Fruit fly (Drosophila melanogaster) whole organism, embryonic: ENCODE results near the gene CG1575.

Source experiments
- Asciz ChIP-seq: fragments of 200-800 bp; sonication (Bioruptor generic); optimal IDR thresholded peaks from 2 replicates; lab custom pipeline; 2017; ENCODE audit warnings: missing biosample characterization, mild to moderate bottlenecking, missing genetic modification characterization, missing genetic modification reagents
- Atf6 ChIP-seq: fragments of 200-800 bp; sonication (Bioruptor generic); IDR thresholded peaks from 2 replicates; pipeline ENCODE4 v1.3.6; 2022; ENCODE audit warnings: missing biosample characterization, missing genetic modification characterization
- CG10267 ChIP-seq: fragments of 200-800 bp; sonication (Bioruptor generic); optimal IDR thresholded peaks from 2 replicates; lab custom pipeline; 2018; ENCODE audit warnings: missing biosample characterization, mild to moderate bottlenecking, missing genetic modification characterization, moderate library complexity
- CG10274 ChIP-seq: fragments of 200-800 bp; sonication (Bioruptor generic); optimal IDR thresholded peaks from 3 replicates; lab custom pipeline; 2017; ENCODE audit warnings: missing biosample characterization, mild to moderate bottlenecking, missing genetic modification characterization
- CG12769 ChIP-seq: fragments of 200-800 bp; sonication (Bioruptor generic); optimal IDR thresholded peaks from 2 replicates; lab custom pipeline; 2019; ENCODE audit warnings: missing biosample characterization, mild to moderate bottlenecking, missing genetic modification characterization, moderate library complexity
- CG13123 ChIP-seq: fragments of 200-800 bp; sonication (Bioruptor generic); optimal IDR thresholded peaks from 2 replicates; lab custom pipeline; 2016; ENCODE audit warnings: missing biosample characterization, missing genetic modification characterization
- CG13775 ChIP-seq: fragments of 200-800 bp; sonication (Bioruptor generic); optimal IDR thresholded peaks from 3 replicates; lab custom pipeline; 2017; ENCODE audit warnings: missing biosample characterization, mild to moderate bottlenecking, missing genetic modification characterization
- CG15011 ChIP-seq: fragments of 200-800 bp; sonication (Bioruptor generic); optimal IDR thresholded peaks from 3 replicates; lab custom pipeline; 2018; ENCODE audit warnings: missing biosample characterization, mild to moderate bottlenecking, missing genetic modification characterization
- CG17385 ChIP-seq: fragments of 200-800 bp; sonication (Bioruptor generic); optimal IDR thresholded peaks from 3 replicates; lab custom pipeline; 2018; ENCODE audit warnings: missing biosample characterization, mild to moderate bottlenecking, missing genetic modification characterization
- CG17612 ChIP-seq: fragments of 200-800 bp; sonication (Bioruptor generic); IDR thresholded peaks from 2 replicates; pipeline ENCODE4 v1.3.6; 2022; ENCODE audit warnings: missing biosample characterization, missing genetic modification characterization
- CG17829 ChIP-seq: fragments of 200-800 bp; optimal IDR thresholded peaks from 2 replicates; lab custom pipeline; 2019; ENCODE audit warnings: missing biosample characterization, mild to moderate bottlenecking, missing genetic modification characterization, moderate library complexity
- CG30403 ChIP-seq: fragments of 200-800 bp; sonication (Bioruptor generic); optimal IDR thresholded peaks from 3 replicates; lab custom pipeline; 2016; ENCODE audit warnings: missing biosample characterization, missing genetic modification characterization
- CG31388 ChIP-seq: fragments of 200-800 bp; sonication (Bioruptor generic); optimal IDR thresholded peaks from 2 replicates; lab custom pipeline; 2016; ENCODE audit warnings: missing biosample characterization, missing genetic modification characterization
- CG4820 ChIP-seq: fragments of 200-800 bp; sonication (Bioruptor generic); optimal IDR thresholded peaks from 3 replicates; lab custom pipeline; 2016; ENCODE audit warnings: missing biosample characterization, missing genetic modification characterization
- CG5953 ChIP-seq: fragments of 200-800 bp; sonication (Bioruptor generic); IDR thresholded peaks from 2 replicates; pipeline ENCODE4 v1.3.6; 2022; ENCODE audit warnings: missing biosample characterization, missing genetic modification characterization
- CG6272 ChIP-seq: fragments of 200-800 bp; sonication (Bioruptor generic); IDR thresholded peaks from 2 replicates; pipeline ENCODE4 v1.3.6; 2022; ENCODE audit warnings: missing biosample characterization, missing genetic modification characterization
- CG7987 ChIP-seq: fragments of 200-800 bp; sonication (Bioruptor generic); optimal IDR thresholded peaks from 2 replicates; lab custom pipeline; 2018; ENCODE audit warnings: missing biosample characterization, mild to moderate bottlenecking, missing genetic modification characterization, moderate library complexity
- CG8290 ChIP-seq, 3 experiments: fragments of 200-800 bp; sonication (Bioruptor generic); optimal IDR thresholded peaks; 2 replicates each; lab custom pipeline; 2016 to 2019; ENCODE audit warnings: missing biosample characterization in 3 of 3, missing genetic modification characterization in 3 of 3, mild to moderate bottlenecking in 2 of 3, moderate library complexity in 1 of 3
- CG9437 ChIP-seq: fragments of 200-800 bp; sonication (Bioruptor generic); optimal IDR thresholded peaks from 2 replicates; lab custom pipeline; 2018; ENCODE audit warnings: missing biosample characterization, mild to moderate bottlenecking, missing genetic modification characterization
- Camta ChIP-seq: fragments of 200-800 bp; sonication (Bioruptor generic); optimal IDR thresholded peaks from 2 replicates; lab custom pipeline; 2016; ENCODE audit warnings: missing biosample characterization, missing genetic modification characterization
- Dbx ChIP-seq: fragments of 200-800 bp; sonication (Bioruptor generic); IDR thresholded peaks from 3 replicates; pipeline ENCODE4 v1.3.6; 2022; ENCODE audit warnings: missing biosample characterization, missing genetic modification characterization
- Dfd ChIP-seq, 2 experiments: fragments of >200 bp; optimal IDR thresholded peaks; 2 replicates each; lab custom pipeline; 2017; ENCODE audit warnings: missing biosample characterization in 2 of 2, missing genetic modification characterization in 2 of 2
- Dip2 ChIP-seq: fragments of 200-800 bp; sonication (Bioruptor generic); IDR thresholded peaks from 2 replicates; pipeline ENCODE4 v1.3.6; 2022; ENCODE audit warnings: missing biosample characterization, missing genetic modification characterization
- Doc2 ChIP-seq: fragments of 200-800 bp; sonication (Bioruptor generic); IDR thresholded peaks from 2 replicates; pipeline ENCODE4 v1.3.6; 2022; ENCODE audit warnings: missing biosample characterization, missing genetic modification characterization
- E2f2 ChIP-seq: fragments of 200-800 bp; sonication (Bioruptor generic); IDR thresholded peaks from 2 replicates; pipeline ENCODE4 v1.3.6; 2022; ENCODE audit warnings: missing biosample characterization, missing genetic modification characterization
- Ets97D ChIP-seq: fragments of 200-800 bp; sonication (Bioruptor generic); optimal IDR thresholded peaks from 3 replicates; lab custom pipeline; 2016; ENCODE audit warnings: missing biosample characterization, missing genetic modification characterization
- NfI ChIP-seq: fragments of 200-800 bp; sonication (Bioruptor generic); optimal IDR thresholded peaks from 3 replicates; lab custom pipeline; 2018; ENCODE audit warnings: missing biosample characterization, mild to moderate bottlenecking, missing genetic modification characterization, moderate library complexity
- PHDP ChIP-seq: fragments of 200-800 bp; sonication (Bioruptor generic); optimal IDR thresholded peaks from 3 replicates; lab custom pipeline; 2018; ENCODE audit warnings: missing biosample characterization, mild to moderate bottlenecking, missing genetic modification characterization, moderate library complexity
- Sry-δ ChIP-seq: fragments of 200-800 bp; sonication (Bioruptor generic); optimal IDR thresholded peaks from 2 replicates; lab custom pipeline; 2016; ENCODE audit warnings: missing biosample characterization, missing genetic modification characterization
- TFAM ChIP-seq: fragments of 200-800 bp; sonication (Bioruptor generic); optimal IDR thresholded peaks from 2 replicates; lab custom pipeline; 2017; ENCODE audit warnings: missing biosample characterization, missing genetic modification characterization, inconsistent platforms
- Tbp ChIP-seq: fragments of >200 bp; optimal IDR thresholded peaks from 2 replicates; lab custom pipeline; 2018; ENCODE audit warnings: missing biosample characterization, missing genetic modification characterization
- br ChIP-seq: fragments of >200 bp; optimal IDR thresholded peaks from 2 replicates; lab custom pipeline; 2017
- cato ChIP-seq: fragments of 200-800 bp; sonication (Bioruptor generic); optimal IDR thresholded peaks from 2 replicates; lab custom pipeline; 2016; ENCODE audit warnings: missing biosample characterization, missing genetic modification characterization, borderline replicate concordance
- chm ChIP-seq: fragments of 200-800 bp; sonication (Bioruptor generic); IDR thresholded peaks from 2 replicates; pipeline ENCODE4 v1.3.6; 2022; ENCODE audit warnings: missing biosample characterization, missing genetic modification characterization
- cwo ChIP-seq: fragments of 200-800 bp; sonication (Bioruptor generic); optimal IDR thresholded peaks from 3 replicates; lab custom pipeline; 2017; ENCODE audit warnings: missing biosample characterization, missing genetic modification characterization, mild to moderate bottlenecking, moderate library complexity, missing genetic modification reagents
- fd3F ChIP-seq: fragments of 200-800 bp; sonication (Bioruptor generic); optimal IDR thresholded peaks from 2 replicates; lab custom pipeline; 2018; ENCODE audit warnings: missing biosample characterization, mild to moderate bottlenecking, missing genetic modification characterization, moderate library complexity
- fd64A ChIP-seq: fragments of 200-800 bp; sonication (Bioruptor generic); optimal IDR thresholded peaks from 3 replicates; lab custom pipeline; 2018; ENCODE audit warnings: missing biosample characterization, mild to moderate bottlenecking, missing genetic modification characterization
- hb ChIP-seq: fragments of 200-800 bp; sonication (Bioruptor generic); IDR thresholded peaks from 3 replicates; pipeline ENCODE4 v1.3.6; 2022; ENCODE audit warnings: missing biosample characterization, missing genetic modification characterization; ENCODE audit not compliant: partially characterized antibody
- kni ChIP-seq: fragments of 200-800 bp; sonication (Bioruptor generic); optimal IDR thresholded peaks from 3 replicates; lab custom pipeline; 2017; ENCODE audit warnings: mild to moderate bottlenecking, missing biosample characterization, missing genetic modification reagents, missing genetic modification characterization
- lov ChIP-seq, 2 experiments: fragments of 200-800 bp in 1 of 2; fragments of >200 bp in 1 of 2; sonication (Bioruptor generic) in 1 of 2; IDR thresholded peaks in 1 of 2; optimal IDR thresholded peaks in 1 of 2; 2 replicates in 1 of 2; 3 replicates in 1 of 2; pipeline versions ENCODE4 v1.3.6 to Lab custom; 2017 to 2022; ENCODE audit warnings: missing biosample characterization in 1 of 2, missing genetic modification characterization in 1 of 2
- onecut ChIP-seq: fragments of 200-800 bp; sonication (Bioruptor generic); IDR thresholded peaks from 2 replicates; pipeline ENCODE4 v1.3.6; 2022; ENCODE audit warnings: missing biosample characterization, missing genetic modification characterization
- p53 ChIP-seq: fragments of 200-800 bp; sonication (Bioruptor generic); optimal IDR thresholded peaks from 2 replicates; lab custom pipeline; 2016; ENCODE audit warnings: missing biosample characterization, missing genetic modification characterization
- pros ChIP-seq: fragments of 200-800 bp; sonication (Bioruptor generic); optimal IDR thresholded peaks from 3 replicates; lab custom pipeline; 2019; ENCODE audit warnings: missing biosample characterization, mild to moderate bottlenecking, missing genetic modification characterization, moderate library complexity
- row ChIP-seq: fragments of 200-800 bp; sonication (Bioruptor generic); IDR thresholded peaks from 3 replicates; pipeline ENCODE4 v1.3.6; 2022; ENCODE audit warnings: missing biosample characterization, missing genetic modification characterization
- slp2 ChIP-seq: fragments of 200-800 bp; sonication (Bioruptor generic); optimal IDR thresholded peaks from 2 replicates; lab custom pipeline; 2016; ENCODE audit warnings: missing biosample characterization, missing genetic modification characterization
- stwl ChIP-seq: fragments of 200-800 bp; sonication (Bioruptor generic); optimal IDR thresholded peaks from 3 replicates; lab custom pipeline; 2018; ENCODE audit warnings: missing biosample characterization, mild to moderate bottlenecking, missing genetic modification characterization, moderate library complexity
- twi ChIP-seq: fragments of 200-800 bp; optimal IDR thresholded peaks from 2 replicates; lab custom pipeline; 2019; ENCODE audit warnings: missing biosample characterization, mild to moderate bottlenecking, missing genetic modification characterization, moderate library complexity
- wor ChIP-seq: fragments of 200-800 bp; sonication (Bioruptor generic); IDR thresholded peaks from 2 replicates; pipeline ENCODE4 v1.3.6; 2022; ENCODE audit warnings: missing biosample characterization, missing genetic modification characterization
- zen ChIP-seq: fragments of 200-800 bp; sonication (Bioruptor generic); optimal IDR thresholded peaks from 3 replicates; lab custom pipeline; 2018; ENCODE audit warnings: missing biosample characterization, mild to moderate bottlenecking, missing genetic modification characterization, moderate library complexity
- zfh2 ChIP-seq: fragments of 200-800 bp; sonication (Bioruptor generic); optimal IDR thresholded peaks from 2 replicates; lab custom pipeline; 2016; ENCODE audit warnings: missing biosample characterization, missing genetic modification characterization

CG1575 gene

dm6 chrX:8131693-8132313 lies 15.0 kb downstream of the CG1575 start, which contains the start of gene CG10958 (continued):
- no peak for TF ChIP-seq CG5953 (GFP tag; lab: Robert Waterston, UW)
- TF ChIP-seq p53 (GFP tag; lab: Kevin White, UChicago), result no peak
- no peak for TF ChIP-seq chm
- TF ChIP-seq cwo (GFP tag; lab: Kevin White, UChicago), result peak; percentile 18
- peak; percentile 74 for TF ChIP-seq CG9437
- TF ChIP-seq CG12769 (tag; lab: Kevin White, UChicago), result no peak
- TF ChIP-seq Asciz (GFP tag; lab: Kevin White, UChicago), result no peak
- TF ChIP-seq row (GFP tag; lab: Robert Waterston, UW), result peak; percentile 82
- TF ChIP-seq CG31388, result no peak
- peak; percentile 53 for TF ChIP-seq CG4820 (GFP tag; lab: Kevin White, UChicago)
- no peak for TF ChIP-seq Camta
- TF ChIP-seq CG17385 (GFP tag; lab: Kevin White, UChicago), result peak; percentile 68
- TF ChIP-seq br, result no peak
- no peak for TF ChIP-seq slp2 (GFP tag; lab: Kevin White, UChicago)
- TF ChIP-seq zfh2, result peak; percentile 26
- peak; percentile 3 for TF ChIP-seq kni (GFP tag; lab: Kevin White, UChicago)
- TF ChIP-seq Tbp (GFP tag; lab: Kevin White, UChicago), result no peak
- TF ChIP-seq pros, result no peak
- no peak for TF ChIP-seq CG17612 (GFP tag; lab: Robert Waterston, UW)
- TF ChIP-seq Sry-δ (GFP tag; lab: Kevin White, UChicago), result peak; percentile 51
- peak; percentile 64 for TF ChIP-seq PHDP (tag; lab: Kevin White, UChicago)
- TF ChIP-seq zen (tag; lab: Kevin White, UChicago), result no peak
- TF ChIP-seq CG13123 (GFP tag; lab: Kevin White, UChicago), result peak; percentile 21
- TF ChIP-seq Doc2 (GFP tag; lab: Robert Waterston, UW), result no peak
- TF ChIP-seq CG13775 (GFP tag; lab: Kevin White, UChicago), result peak; percentile 73
- no peak for TF ChIP-seq CG10274 (GFP tag; lab: Kevin White, UChicago)
- peak; percentile 11 for TF ChIP-seq cato (GFP tag; lab: Kevin White, UChicago)
- 0 out of 2 replicates have a peak, but pooled peaks have one; percentile 28 for TF ChIP-seq wor
- TF ChIP-seq lov (optimal IDR thresholded peaks at IDR 0.05; lab: Kevin White, UChicago), result no peak
- no peak for TF ChIP-seq lov (GFP tag; IDR thresholded peaks at IDR 0.05; lab: Robert Waterston, UW)
- TF ChIP-seq Dfd (GFP tag; optimal IDR thresholded peaks at IDR 0.05; lab: Kevin White, UChicago), result no peak
- TF ChIP-seq CG8290 (GFP tag; optimal IDR thresholded peaks at IDR 0.05; lab: Kevin White, UChicago), result peak; percentile 28
- TF ChIP-seq CG8290 (tag; optimal IDR thresholded peaks at IDR 0.05; lab: Kevin White, UChicago), result no peak
- TF ChIP-seq fd64A, result no peak
- no peak for TF ChIP-seq TFAM (GFP tag; lab: Kevin White, UChicago)
- TF ChIP-seq Dip2 (GFP tag; lab: Robert Waterston, UW), result no peak
- no peak for TF ChIP-seq CG7987 (GFP tag; lab: Kevin White, UChicago)
- TF ChIP-seq CG17829 (tag; lab: Kevin White, UChicago), result peak; percentile 59
- peak; percentile 43 for TF ChIP-seq NfI (GFP tag; lab: Kevin White, UChicago)
- no peak for TF ChIP-seq CG15011
- peak; percentile 58; the same call in 1 of the 2 replicates for TF ChIP-seq Atf6 (GFP tag; lab: Robert Waterston, UW)
- peak; percentile 70 for TF ChIP-seq CG30403 (GFP tag; lab: Kevin White, UChicago)
- 0 out of 2 replicates have a peak, but pooled peaks have one; percentile 51 for TF ChIP-seq CG6272 (GFP tag; lab: Robert Waterston, UW)
- TF ChIP-seq fd3F (GFP tag; lab: Kevin White, UChicago), result peak; percentile 50
- peak; percentile 93 for TF ChIP-seq CG10267
- no peak for TF ChIP-seq hb (GFP tag; lab: Robert Waterston, UW)
- no peak for TF ChIP-seq onecut (GFP tag; lab: Robert Waterston, UW)
- peak; percentile 34 for TF ChIP-seq Ets97D (GFP tag; lab: Kevin White, UChicago)
- TF ChIP-seq E2f2, result peak; percentile 55
- TF ChIP-seq stwl (tag; lab: Kevin White, UChicago), result peak; percentile 61
- no peak for TF ChIP-seq twi
- TF ChIP-seq Dbx, result peak; percentile 60; the same call in 1 of the 3 replicates
